Fruit fly (Drosophila melanogaster): ENCODE results near the gene HLH4C.

Gene HLH4C

dm6 chrX:4666650-4667360 is 19.6 kb upstream of the HLH4C start, which contains the start of gene CG3009 (continued):
- TF ChIP-seq Hand (GFP tag; optimal IDR thresholded peaks at IDR 0.05) (peak; percentile 97), zfh1 (GFP tag; IDR thresholded peaks at IDR 0.05) (peak; percentile 97), CG16815 (GFP tag; optimal IDR thresholded peaks at IDR 0.05) (peak; percentile 93), HLH3B (GFP tag; IDR thresholded peaks at IDR 0.05) (peak; percentile 97), dmrt11E (tag; optimal IDR thresholded peaks at IDR 0.05) (peak; percentile 64), vfl (GFP tag; optimal IDR thresholded peaks at IDR 0.05) (peak; percentile 96), Side (GFP tag; optimal IDR thresholded peaks at IDR 0.05) (peak; percentile 98), CG1024 (GFP tag; IDR thresholded peaks at IDR 0.05) (peak; percentile 90), luna (GFP tag; optimal IDR thresholded peaks at IDR 0.05) (peak; percentile 95), peb (GFP tag; IDR thresholded peaks at IDR 0.05) (peak; percentile 98), gt (GFP tag; IDR thresholded peaks at IDR 0.05) (peak; percentile 92), Bgb (GFP tag; IDR thresholded peaks at IDR 0.05; ENCODE audit: partially characterized antibody) (peak; percentile 29; the same call in 1 of the 2 replicates), Jarid2 (GFP tag; optimal IDR thresholded peaks at IDR 0.05) (peak; percentile 88), CG12769 (tag; optimal IDR thresholded peaks at IDR 0.05) (peak; percentile 98), nerfin-2 (GFP tag; IDR thresholded peaks at IDR 0.05; ENCODE audit: partially characterized antibody) (no peak), CG33213 (GFP tag; optimal IDR thresholded peaks at IDR 0.05) (peak; percentile 96), fd96Cb (tag; optimal IDR thresholded peaks at IDR 0.05) (peak; percentile 95), CG15696 (tag; optimal IDR thresholded peaks at IDR 0.05) (peak; percentile 79), Hr51 (GFP tag; optimal IDR thresholded peaks at IDR 0.05) (peak; percentile 98), Blimp-1 (GFP tag; optimal IDR thresholded peaks at IDR 0.05) (peak; percentile 94), ac (GFP tag; optimal IDR thresholded peaks at IDR 0.05) (peak; percentile 75), CG4854 (GFP tag; optimal IDR thresholded peaks at IDR 0.05) (peak; percentile 95), CG17186 (GFP tag; optimal IDR thresholded peaks at IDR 0.05) (peak; percentile 83), psq (GFP tag; optimal IDR thresholded peaks at IDR 0.05) (peak; percentile 87), MBD-R2 (GFP tag; IDR thresholded peaks at IDR 0.05) (peak; percentile 94), CG17612 (GFP tag; IDR thresholded peaks at IDR 0.05) (peak; percentile 95), ash1 (GFP tag; optimal IDR thresholded peaks at IDR 0.05) (peak; percentile 77), slp2 (GFP tag; optimal IDR thresholded peaks at IDR 0.05) (peak; percentile 96), Gug (GFP tag; IDR thresholded peaks at IDR 0.05) (peak; percentile 98), sim (GFP tag; IDR thresholded peaks at IDR 0.05) (peak; percentile 90), so (GFP tag; IDR thresholded peaks at IDR 0.05) (peak; percentile 98), CG15479 (GFP tag; optimal IDR thresholded peaks at IDR 0.05) (no peak), CG2120 (GFP tag; optimal IDR thresholded peaks at IDR 0.05) (peak; percentile 99), Sox102F (GFP tag; optimal IDR thresholded peaks at IDR 0.05) (peak; percentile 97), CG12155 (GFP tag; optimal IDR thresholded peaks at IDR 0.05) (peak; percentile 96), CG8359 (GFP tag; optimal IDR thresholded peaks at IDR 0.05; ENCODE audit: borderline replicate concordance) (peak; percentile 89), bsh (GFP tag; optimal IDR thresholded peaks at IDR 0.05) (peak; percentile 94 to 95), schlank (tag; optimal IDR thresholded peaks at IDR 0.05) (peak; percentile 97), CG16863 (GFP tag; optimal IDR thresholded peaks at IDR 0.05) (peak; percentile 97), Oli (tag; optimal IDR thresholded peaks at IDR 0.05) (peak; percentile 97), CG6854 (GFP tag; optimal IDR thresholded peaks at IDR 0.05) (peak; percentile 97), E2f2 (GFP tag; IDR thresholded peaks at IDR 0.05) (peak; percentile 84), Adf1 (GFP tag; IDR thresholded peaks at IDR 0.05) (peak; percentile 94), CG2129 (GFP tag; IDR thresholded peaks at IDR 0.05; ENCODE audit: partially characterized antibody) (no peak), CG30020 (tag; optimal IDR thresholded peaks at IDR 0.05) (peak; percentile 72), Hey (tag; optimal IDR thresholded peaks at IDR 0.05) (peak; percentile 91), CG13287 (GFP tag; IDR thresholded peaks at IDR 0.05; ENCODE audit: partially characterized antibody) (peak; percentile 54; the same call in 1 of the 2 replicates), CG6689 (GFP tag; IDR thresholded peaks at IDR 0.05) (peak; percentile 98)

Data from whole organism, embryonic.